Fruit fly (Drosophila melanogaster): Measurements from ENCODE around the gene CG32391.
A peak's percentile ranks its signal among the peaks of the same experiment; 100 is the strongest.

Gene CG32391

DNA sequence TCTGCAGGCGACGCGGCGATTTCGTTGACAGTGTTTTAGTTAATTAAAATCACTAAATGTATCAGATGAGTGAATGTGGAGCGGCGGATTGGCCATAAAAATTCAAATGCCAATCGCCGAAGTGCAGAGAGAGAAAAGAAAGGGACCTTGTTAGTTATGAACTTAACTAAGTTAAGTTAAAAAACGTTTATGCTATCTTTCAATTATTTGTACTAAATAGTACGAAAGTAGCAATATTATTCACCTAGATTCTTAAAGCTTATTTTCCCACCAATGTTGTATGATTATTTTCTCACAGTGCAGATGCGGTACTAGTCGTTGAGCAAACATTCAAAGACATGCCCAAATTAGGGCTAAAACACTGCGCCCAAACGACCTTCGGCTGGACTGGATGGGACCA is 21.8 kb upstream of the CG32391 start:
- TF ChIP-seq h (GFP tag; optimal IDR thresholded peaks at IDR 0.05) = peak; percentile 36
- TF ChIP-seq rgr (GFP tag; optimal IDR thresholded peaks at IDR 0.05) = no peak
- peak; percentile 5 for TF ChIP-seq HLH106 (tag; optimal IDR thresholded peaks at IDR 0.05)
- no peak for TF ChIP-seq Dif (GFP tag; optimal IDR thresholded peaks at IDR 0.05; ENCODE audit: partially characterized antibody)
- TF ChIP-seq pan (optimal IDR thresholded peaks at IDR 0.05) = no peak
- no peak for TF ChIP-seq ey (GFP tag; optimal IDR thresholded peaks at IDR 0.05)
- peak; percentile 2 for TF ChIP-seq fru (GFP tag; optimal IDR thresholded peaks at IDR 0.05)

dm6 chr3L:7088687-7089086 is 19.7 kb upstream of the CG32391 start, which contains the start of gene Cpr65Eb:
Gene Cpr65Eb, minus strand, starts transcription at chr3L:7088787.
- TF ChIP-seq rgr (GFP tag; optimal IDR thresholded peaks at IDR 0.05) (no peak), OdsH (GFP tag; optimal IDR thresholded peaks at IDR 0.05) (no peak), Jra (GFP tag; optimal IDR thresholded peaks at IDR 0.05) (no peak), pan (optimal IDR thresholded peaks at IDR 0.05) (no peak), woc (GFP tag; optimal IDR thresholded peaks at IDR 0.05) (no peak), h (GFP tag; optimal IDR thresholded peaks at IDR 0.05) (no peak), brk (GFP tag; optimal IDR thresholded peaks at IDR 0.05) (no peak)

DNA sequence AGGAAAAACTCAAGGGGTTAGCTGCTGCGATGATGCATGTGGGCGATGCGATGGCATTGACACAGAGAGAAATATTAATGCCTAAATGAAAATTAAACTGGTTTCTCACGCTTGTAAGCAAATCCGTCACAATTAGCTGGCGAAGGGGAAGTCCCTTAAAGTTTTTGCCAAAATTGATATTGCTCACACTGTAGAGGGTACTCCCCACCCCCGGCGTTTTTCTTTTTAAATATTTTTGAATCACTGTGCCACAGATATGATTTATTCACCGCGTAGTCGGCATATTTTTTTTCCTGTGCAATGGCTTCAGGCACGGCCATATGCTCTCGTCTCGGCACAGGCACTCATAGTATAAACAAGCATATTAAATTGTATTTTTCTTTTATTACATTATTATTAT is 18.3 kb upstream of the CG32391 start:
- no peak for TF ChIP-seq Hr78 (GFP tag; optimal IDR thresholded peaks at IDR 0.05)
- TF ChIP-seq dl (GFP tag; optimal IDR thresholded peaks at IDR 0.05; ENCODE audit: insufficient read depth in 1 of 2, partially characterized antibody in 2 of 2) = no peak
- TF ChIP-seq rgr (GFP tag; optimal IDR thresholded peaks at IDR 0.05) = no peak
- TF ChIP-seq ey (GFP tag; optimal IDR thresholded peaks at IDR 0.05) = no peak
- no peak for TF ChIP-seq Abd-B (GFP tag; optimal IDR thresholded peaks at IDR 0.05)

DNA sequence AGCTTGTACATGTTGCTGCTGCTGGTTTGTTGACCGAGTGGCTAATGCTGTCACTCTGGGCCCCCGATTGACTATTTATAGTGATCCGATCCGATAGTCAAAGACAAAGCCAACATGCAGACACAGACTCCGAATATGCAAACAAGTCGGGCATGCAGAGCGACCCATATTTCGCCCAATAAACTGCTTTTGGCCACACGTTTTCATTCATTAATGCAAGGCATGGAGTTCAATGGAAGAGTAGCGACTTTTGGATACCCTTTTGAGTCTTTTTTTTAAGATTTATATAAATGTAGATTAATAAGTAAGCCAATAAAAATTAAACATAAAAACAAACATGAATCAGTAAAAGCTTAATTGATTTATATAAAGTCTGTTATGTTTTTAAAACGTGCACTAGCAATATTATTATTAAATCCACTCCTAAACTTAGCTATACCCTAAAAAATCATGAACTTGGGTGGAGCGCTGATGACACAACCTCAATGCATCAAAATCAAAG is 17.6 kb upstream of the CG32391 start, which contains the start of gene Cpr65Ea:
Gene Cpr65Ea (minus strand): TSS at position 51 of the 502 bp plus-strand sequence.
- no peak for TF ChIP-seq psq (GFP tag; optimal IDR thresholded peaks at IDR 0.05)
- TF ChIP-seq ey (GFP tag; optimal IDR thresholded peaks at IDR 0.05) = no peak

DNA sequence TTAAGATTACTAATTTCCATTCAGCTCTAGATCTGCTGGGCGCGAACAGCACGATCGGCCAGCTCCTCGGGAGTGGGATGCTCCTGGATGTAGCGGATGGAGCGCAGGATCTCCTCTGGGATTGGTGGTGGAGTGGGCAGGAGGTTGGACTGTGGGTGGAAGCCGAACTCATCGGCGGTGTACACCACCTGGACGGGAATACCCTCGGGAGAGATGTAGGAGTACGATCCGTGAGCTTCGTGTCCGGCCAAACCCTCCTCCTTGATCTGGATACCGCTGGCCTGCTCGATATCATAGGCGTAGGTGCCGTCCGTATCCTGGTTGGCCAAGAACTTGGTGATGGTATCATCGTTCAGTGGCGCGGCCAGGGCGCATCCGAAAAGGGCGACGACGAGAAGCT is 17.1 kb upstream of the CG32391 start:
- TF ChIP-seq rgr (GFP tag; optimal IDR thresholded peaks at IDR 0.05) (no peak), Dif (GFP tag; optimal IDR thresholded peaks at IDR 0.05; ENCODE audit: partially characterized antibody) (no peak), Mio (GFP tag; optimal IDR thresholded peaks at IDR 0.05) (no peak), ey (GFP tag; optimal IDR thresholded peaks at IDR 0.05) (no peak), brk (GFP tag; optimal IDR thresholded peaks at IDR 0.05) (no peak), GATAd (GFP tag; optimal IDR thresholded peaks at IDR 0.05) (no peak), psq (GFP tag; optimal IDR thresholded peaks at IDR 0.05) (no peak), OdsH (GFP tag; optimal IDR thresholded peaks at IDR 0.05) (no peak), CG32264 (GFP tag; optimal IDR thresholded peaks at IDR 0.05) (no peak), Hr83 (GFP tag; optimal IDR thresholded peaks at IDR 0.05; ENCODE audit: poor library complexity, severe bottlenecking) (no peak)

DNA sequence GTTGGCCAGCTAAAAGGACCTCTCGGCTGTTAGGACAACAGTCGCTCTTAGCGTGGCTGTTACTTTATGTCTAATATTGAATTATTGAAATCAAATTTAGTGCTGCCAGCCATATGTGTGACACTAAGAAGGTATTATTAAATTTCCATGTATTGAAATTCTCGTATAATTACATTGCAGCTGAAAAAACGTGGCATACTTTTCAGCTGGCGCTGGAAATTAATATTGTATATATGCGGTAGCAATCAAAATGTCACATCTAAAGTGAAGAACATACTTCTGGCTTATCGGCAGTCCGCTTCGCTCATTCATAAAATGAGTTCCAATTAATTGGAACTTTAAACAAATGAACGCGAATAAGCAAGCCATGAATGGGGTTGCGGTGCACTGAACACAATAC is 13.2 kb upstream of the CG32391 start:
- TF ChIP-seq h (GFP tag; optimal IDR thresholded peaks at IDR 0.05) (no peak), sv (GFP tag; optimal IDR thresholded peaks at IDR 0.05) (no peak), GATAd (GFP tag; optimal IDR thresholded peaks at IDR 0.05) (no peak), Vsx2 (GFP tag; optimal IDR thresholded peaks at IDR 0.05; ENCODE audit: partially characterized antibody) (no peak), HLH106 (tag; optimal IDR thresholded peaks at IDR 0.05) (no peak), brk (GFP tag; optimal IDR thresholded peaks at IDR 0.05) (no peak), dmrt93B (GFP tag; optimal IDR thresholded peaks at IDR 0.05) (no peak), psq (GFP tag; optimal IDR thresholded peaks at IDR 0.05) (no peak), Hnf4 (GFP tag; optimal IDR thresholded peaks at IDR 0.05) (no peak), Rel (GFP tag; optimal IDR thresholded peaks at IDR 0.05) (no peak), Rel (tag; optimal IDR thresholded peaks at IDR 0.05) (no peak), Abd-B (GFP tag; optimal IDR thresholded peaks at IDR 0.05) (no peak), ey (GFP tag; optimal IDR thresholded peaks at IDR 0.05) (no peak), N (GFP tag; optimal IDR thresholded peaks at IDR 0.05) (no peak), fru (GFP tag; optimal IDR thresholded peaks at IDR 0.05) (no peak), Hr78 (GFP tag; optimal IDR thresholded peaks at IDR 0.05) (no peak)

DNA sequence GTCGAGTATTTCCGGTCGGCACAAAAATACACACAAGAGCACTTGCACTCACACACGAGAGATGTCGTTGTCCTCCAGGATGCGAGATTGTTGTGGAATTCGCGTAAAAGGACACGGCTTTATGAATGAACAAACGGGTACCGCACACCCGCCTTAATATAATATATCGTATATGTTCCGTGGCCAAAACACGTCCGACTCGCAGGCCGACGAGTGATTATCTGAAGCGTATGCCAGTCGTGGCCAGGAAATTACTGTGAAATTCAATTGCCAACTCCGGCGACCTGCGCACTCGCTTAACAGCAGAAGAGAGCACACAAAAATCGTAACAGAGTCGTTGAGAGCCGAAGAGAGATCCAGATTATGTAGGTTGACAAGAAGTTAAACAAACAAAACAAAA is 8.3 kb upstream of the CG32391 start, which contains the start of gene CG8641:
Gene CG8641 (minus strand): TSS at position 205 of the 400 bp plus-strand sequence.
- TF ChIP-seq br (GFP tag; optimal IDR thresholded peaks at IDR 0.05) = no peak
- no peak for TF ChIP-seq sv (GFP tag; optimal IDR thresholded peaks at IDR 0.05)
- no peak for TF ChIP-seq Hr83 (GFP tag; optimal IDR thresholded peaks at IDR 0.05; ENCODE audit: poor library complexity, severe bottlenecking)
- TF ChIP-seq Mio (GFP tag; optimal IDR thresholded peaks at IDR 0.05) = no peak
- no peak for TF ChIP-seq pan (optimal IDR thresholded peaks at IDR 0.05)
- TF ChIP-seq dsf (GFP tag; optimal IDR thresholded peaks at IDR 0.05; ENCODE audit: borderline replicate concordance) = no peak
- no peak for TF ChIP-seq CG9705 (GFP tag; optimal IDR thresholded peaks at IDR 0.05)
- TF ChIP-seq CG32264 (GFP tag; optimal IDR thresholded peaks at IDR 0.05) = no peak
- no peak for TF ChIP-seq tai (GFP tag; optimal IDR thresholded peaks at IDR 0.05)
- TF ChIP-seq Sp1 (GFP tag; optimal IDR thresholded peaks at IDR 0.05) = no peak
- no peak for TF ChIP-seq Dfd (GFP tag; optimal IDR thresholded peaks at IDR 0.05)
- no peak for TF ChIP-seq Jra (GFP tag; optimal IDR thresholded peaks at IDR 0.05)
- TF ChIP-seq Dif (GFP tag; optimal IDR thresholded peaks at IDR 0.05; ENCODE audit: partially characterized antibody) = no peak
- no peak for TF ChIP-seq Hnf4 (GFP tag; optimal IDR thresholded peaks at IDR 0.05)
- no peak for TF ChIP-seq psq (GFP tag; optimal IDR thresholded peaks at IDR 0.05)
- TF ChIP-seq dmrt93B (GFP tag; optimal IDR thresholded peaks at IDR 0.05) = no peak
- no peak for TF ChIP-seq woc (GFP tag; optimal IDR thresholded peaks at IDR 0.05)
- TF ChIP-seq brk (GFP tag; optimal IDR thresholded peaks at IDR 0.05) = no peak
